Worm (Caenorhabditis elegans): ENCODE results near the gene dyn-1.

dyn-1 gene

ce11 chrX:15539299-15539698 is 29.4 kb upstream of the dyn-1 start:
- TF ChIP-seq F13H6.1 (tag; optimal IDR thresholded peaks at IDR 0.05) = no peak
- TF ChIP-seq nhr-77 (tag; optimal IDR thresholded peaks at IDR 0.05) = no peak
- no peak for TF ChIP-seq alr-1 (tag; optimal IDR thresholded peaks at IDR 0.05)
- TF ChIP-seq R02D3.7 (tag; optimal IDR thresholded peaks at IDR 0.05) = no peak
- no peak for TF ChIP-seq ztf-1 (GFP tag; conservative IDR thresholded peaks at IDR 0.05)
- no peak for TF ChIP-seq snpc-4 (tag; optimal IDR thresholded peaks at IDR 0.05)
- no peak for TF ChIP-seq ama-1 (optimal IDR thresholded peaks at IDR 0.05)
- TF ChIP-seq lin-13 (GFP tag; optimal IDR thresholded peaks at IDR 0.05) = no peak
- TF ChIP-seq nhr-25 (tag; optimal IDR thresholded peaks at IDR 0.05) = no peak
- TF ChIP-seq nhr-11 (tag; optimal IDR thresholded peaks at IDR 0.05) = no peak
- no peak for TF ChIP-seq nhr-6 (tag; optimal IDR thresholded peaks at IDR 0.05)
- no peak for TF ChIP-seq aly-2 (tag; optimal IDR thresholded peaks at IDR 0.05)
- no peak for TF ChIP-seq gmeb-1 (tag; optimal IDR thresholded peaks at IDR 0.05)
- no peak for TF ChIP-seq ztf-4 (tag; optimal IDR thresholded peaks at IDR 0.05)
- TF ChIP-seq lin-39 (tag; optimal IDR thresholded peaks at IDR 0.05) = no peak
- no peak for TF ChIP-seq elt-1 (tag; optimal IDR thresholded peaks at IDR 0.05)
- no peak for TF ChIP-seq peb-1 (tag; optimal IDR thresholded peaks at IDR 0.05)
- no peak for TF ChIP-seq C34F6.9 (tag; optimal IDR thresholded peaks at IDR 0.05)
- TF ChIP-seq unc-39 (tag; optimal IDR thresholded peaks at IDR 0.05) = no peak
- TF ChIP-seq mdl-1 (tag; optimal IDR thresholded peaks at IDR 0.05) = no peak

ce11 chrX:15541437-15541836 is 27.3 kb upstream of the dyn-1 start:
- no peak for TF ChIP-seq gmeb-1 (tag; optimal IDR thresholded peaks at IDR 0.05)
- no peak for TF ChIP-seq mab-5 (tag; optimal IDR thresholded peaks at IDR 0.05)
- TF ChIP-seq ztf-4 (tag; optimal IDR thresholded peaks at IDR 0.05) = peak; percentile 28
- no peak for TF ChIP-seq nhr-6 (tag; optimal IDR thresholded peaks at IDR 0.05)

ce11 chrX:15544671-15545070 is 24.0 kb upstream of the dyn-1 start:
- peak; percentile 23 for TF ChIP-seq sma-9 (GFP tag; optimal IDR thresholded peaks at IDR 0.05)
- no peak for TF ChIP-seq sma-9 (tag; optimal IDR thresholded peaks at IDR 0.05)
- no peak for TF ChIP-seq elt-1 (tag; optimal IDR thresholded peaks at IDR 0.05)
- TF ChIP-seq nhr-10 (tag; optimal IDR thresholded peaks at IDR 0.05) = no peak
- TF ChIP-seq nhr-21 (tag; optimal IDR thresholded peaks at IDR 0.05) = no peak
- no peak for TF ChIP-seq ZK546.5 (tag; optimal IDR thresholded peaks at IDR 0.05)
- TF ChIP-seq nhr-25 (tag; optimal IDR thresholded peaks at IDR 0.05) = no peak
- TF ChIP-seq nhr-237 (tag; optimal IDR thresholded peaks at IDR 0.05) = no peak
- no peak for TF ChIP-seq ztf-11 (tag; optimal IDR thresholded peaks at IDR 0.05)
- TF ChIP-seq mbf-1 (tag; optimal IDR thresholded peaks at IDR 0.05) = no peak
- no peak for TF ChIP-seq ceh-16 (tag; optimal IDR thresholded peaks at IDR 0.05)
- no peak for TF ChIP-seq peb-1 (tag; optimal IDR thresholded peaks at IDR 0.05)
- TF ChIP-seq sma-3 (GFP tag; optimal IDR thresholded peaks at IDR 0.05) = no peak
- TF ChIP-seq R02D3.7 (tag; optimal IDR thresholded peaks at IDR 0.05) = no peak
- peak; percentile 38 for TF ChIP-seq fos-1 (tag; optimal IDR thresholded peaks at IDR 0.05)
- peak; percentile 2 for TF ChIP-seq nhr-129 (tag; optimal IDR thresholded peaks at IDR 0.05)
- TF ChIP-seq mab-5 (tag; optimal IDR thresholded peaks at IDR 0.05) = no peak
- no peak for TF ChIP-seq unc-55 (GFP tag; optimal IDR thresholded peaks at IDR 0.05)
- TF ChIP-seq sem-4 (tag; optimal IDR thresholded peaks at IDR 0.05) = no peak
- peak; percentile 11 for TF ChIP-seq crh-2 (tag; optimal IDR thresholded peaks at IDR 0.05)

- TF ChIP-seq sem-4 (tag; optimal IDR thresholded peaks at IDR 0.05) (no peak), elt-3 (tag; optimal IDR thresholded peaks at IDR 0.05) (no peak), aly-2 (tag; optimal IDR thresholded peaks at IDR 0.05) (no peak), peb-1 (tag; optimal IDR thresholded peaks at IDR 0.05) (no peak), egl-27 (tag; optimal IDR thresholded peaks at IDR 0.05) (no peak), ama-1 (optimal IDR thresholded peaks at IDR 0.05) (no peak), alr-1 (tag; optimal IDR thresholded peaks at IDR 0.05) (no peak), nhr-12 (tag; optimal IDR thresholded peaks at IDR 0.05) (no peak), crh-2 (tag; optimal IDR thresholded peaks at IDR 0.05) (no peak), nhr-11 (tag; optimal IDR thresholded peaks at IDR 0.05) (no peak), ztf-1 (GFP tag; conservative IDR thresholded peaks at IDR 0.05) (no peak), dmd-4 (tag; optimal IDR thresholded peaks at IDR 0.05) (no peak)
Observed at ce11 chrX:15545485-15545884, 23.2 kb upstream of the dyn-1 start.

Data from whole organism, L2 larva.